Worm (Caenorhabditis elegans) whole organism, early embryonic: ENCODE data around the gene cex-2.

Experiments used
- ama-1 ChIP-seq: fragments of 150-350 bp; optimal IDR thresholded peaks from 2 replicates; lab custom pipeline; 2014
- sea-1 ChIP-seq: fragments of 200-800 bp; sonication (Bioruptor generic); conservative IDR thresholded peaks from 2 replicates; pipeline ENCODE4 v1.3.6; 2022; ENCODE audit warnings: missing genetic modification characterization, missing compliant biosample characterization
- tra-4 ChIP-seq: sonication (generic microtip); optimal IDR thresholded peaks from 2 replicates; lab custom pipeline; 2017; ENCODE audit warnings: missing genetic modification characterization, missing compliant biosample characterization

DNA sequence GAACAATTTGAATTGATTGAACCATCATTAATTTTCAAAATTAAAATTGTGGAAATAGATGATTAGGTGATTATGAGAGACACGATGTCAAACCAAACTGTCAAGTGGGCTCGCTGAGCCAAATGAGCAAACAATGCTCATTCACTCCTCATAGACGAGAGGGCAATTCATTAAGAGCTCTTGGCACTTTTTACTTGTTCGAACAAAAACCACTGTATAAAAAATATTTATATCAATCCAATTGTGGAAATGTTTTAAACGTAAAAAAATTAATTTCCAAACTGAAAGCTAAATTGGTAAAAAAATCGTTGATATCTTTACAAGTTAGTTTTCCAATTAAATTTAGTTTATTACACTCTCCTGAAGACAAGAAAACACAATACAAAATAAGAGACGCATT, 14.5 kb upstream of the cex-2 start, which contains the start of gene acr-7:
- TF ChIP-seq ama-1 (lab: Kevin White, UChicago) (no peak), sea-1 (GFP tag; lab: Robert Waterston, UW) (no peak), tra-4 (tag; lab: Kevin White, UChicago) (no peak)
